Worm (Caenorhabditis elegans) whole organism, early embryonic: Measurements from ENCODE around the gene ceh-10.

Source experiments
- B0310.2 ChIP-seq: sonication (generic microtip); optimal IDR thresholded peaks from 2 replicates; lab custom pipeline; 2016; ENCODE audit warnings: mild to moderate bottlenecking, missing genetic modification characterization, missing compliant biosample characterization
- F13C5.2 ChIP-seq: sonication (generic microtip); optimal IDR thresholded peaks from 2 replicates; lab custom pipeline; 2017; ENCODE audit warnings: mild to moderate bottlenecking, missing genetic modification characterization, inconsistent platforms, missing compliant biosample characterization
- aly-1 ChIP-seq: sonication (generic microtip); optimal IDR thresholded peaks from 2 replicates; lab custom pipeline; 2016; ENCODE audit warnings: missing genetic modification characterization, missing compliant biosample characterization
- ama-1 ChIP-seq: fragments of 150-350 bp; optimal IDR thresholded peaks from 2 replicates; lab custom pipeline; 2014
- ceh-13 ChIP-seq: fragments of 200-800 bp; sonication (Bioruptor generic); optimal IDR thresholded peaks from 2 replicates; lab custom pipeline; 2018; ENCODE audit warnings: mild to moderate bottlenecking, missing genetic modification characterization, missing compliant biosample characterization
- ceh-36 ChIP-seq: sonication (generic microtip); optimal IDR thresholded peaks from 2 replicates; lab custom pipeline; 2016; ENCODE audit warnings: missing genetic modification characterization, inconsistent platforms, missing compliant biosample characterization
- ets-7 ChIP-seq: sonication (generic microtip); optimal IDR thresholded peaks from 2 replicates; lab custom pipeline; 2016; ENCODE audit warnings: missing genotype, missing genetic modification characterization, missing compliant biosample characterization
- flt-1 ChIP-seq: fragments of 200-800 bp; sonication (Bioruptor generic); IDR thresholded peaks from 2 replicates; pipeline ENCODE4 v1.3.6; 2022; ENCODE audit warnings: missing genetic modification characterization, missing compliant biosample characterization
- hmbx-1 ChIP-seq: sonication (generic microtip); optimal IDR thresholded peaks from 2 replicates; lab custom pipeline; 2016; ENCODE audit warnings: mild to moderate bottlenecking, missing genetic modification characterization, missing compliant biosample characterization
- hmg-4 ChIP-seq: fragments of 200-800 bp; sonication (Bioruptor generic); optimal IDR thresholded peaks from 2 replicates; lab custom pipeline; 2018; ENCODE audit warnings: mild to moderate bottlenecking, missing genetic modification characterization, missing compliant biosample characterization
- hnd-1 ChIP-seq: sonication (generic microtip); optimal IDR thresholded peaks from 2 replicates; lab custom pipeline; 2016; ENCODE audit warnings: missing genetic modification characterization, missing compliant biosample characterization
- pes-1 ChIP-seq: fragments of 200-800 bp; sonication (Bioruptor generic); IDR thresholded peaks from 2 replicates; pipeline ENCODE4 v1.3.6; 2022; ENCODE audit warnings: missing genetic modification reagents, missing genetic modification characterization, missing compliant biosample characterization
- scrt-1 ChIP-seq: fragments of 200-800 bp; sonication (Bioruptor generic); IDR thresholded peaks from 2 replicates; pipeline ENCODE4 v1.3.6; 2022; ENCODE audit warnings: missing genetic modification characterization, missing compliant biosample characterization
- sea-1 ChIP-seq: fragments of 200-800 bp; sonication (Bioruptor generic); conservative IDR thresholded peaks from 2 replicates; pipeline ENCODE4 v1.3.6; 2022; ENCODE audit warnings: missing genetic modification characterization, missing compliant biosample characterization
- tbx-11 ChIP-seq: fragments of 200-800 bp; sonication (Bioruptor generic); IDR thresholded peaks from 2 replicates; pipeline ENCODE4 v1.3.6; 2022; ENCODE audit warnings: missing genetic modification characterization, missing compliant biosample characterization
- tbx-37 ChIP-seq: fragments of 200-800 bp; sonication (Bioruptor generic); conservative IDR thresholded peaks from 2 replicates; pipeline ENCODE4 v1.3.6; 2022; ENCODE audit warnings: missing genetic modification reagents, missing genetic modification characterization, missing compliant biosample characterization
- tra-4 ChIP-seq: sonication (generic microtip); optimal IDR thresholded peaks from 2 replicates; lab custom pipeline; 2017; ENCODE audit warnings: missing genetic modification characterization, missing compliant biosample characterization

Gene ceh-10

ce11 chrIII:5814799-5815198 is 16.0 kb downstream of the ceh-10 start, which contains the start of gene R12B2.7:
TSS of gene R12B2.7 (plus strand) at chrIII:5815045.
- no peak for TF ChIP-seq B0310.2 (tag; lab: Kevin White, UChicago)
- no peak for TF ChIP-seq scrt-1 (GFP tag; lab: Robert Waterston, UW)
- TF ChIP-seq F13C5.2 (tag; lab: Kevin White, UChicago): no peak
- no peak for TF ChIP-seq tbx-37
- no peak for TF ChIP-seq ama-1
- no peak for TF ChIP-seq sea-1 (GFP tag; lab: Robert Waterston, UW)
- TF ChIP-seq ceh-13 (GFP tag; lab: Kevin White, UChicago): no peak
- no peak for TF ChIP-seq hmg-4 (GFP tag; lab: Kevin White, UChicago)
- TF ChIP-seq pes-1 (GFP tag; lab: Robert Waterston, UW): no peak
- no peak for TF ChIP-seq hmbx-1
- no peak for TF ChIP-seq ets-7 (tag; lab: Kevin White, UChicago)
- TF ChIP-seq flt-1 (GFP tag; lab: Robert Waterston, UW): no peak
- TF ChIP-seq tra-4: no peak
- TF ChIP-seq hnd-1 (tag; lab: Kevin White, UChicago): no peak
- TF ChIP-seq aly-1: no peak
- TF ChIP-seq tbx-11 (GFP tag; lab: Robert Waterston, UW): no peak

- no peak for TF ChIP-seq ceh-36 (tag; lab: Kevin White, UChicago)
- TF ChIP-seq hmg-4 (GFP tag; lab: Kevin White, UChicago): no peak
- no peak for TF ChIP-seq hnd-1 (tag; lab: Kevin White, UChicago)
- TF ChIP-seq pes-1 (GFP tag; lab: Robert Waterston, UW): no peak
- TF ChIP-seq B0310.2 (tag; lab: Kevin White, UChicago): no peak
- TF ChIP-seq ceh-13 (GFP tag; lab: Kevin White, UChicago): no peak
- no peak for TF ChIP-seq aly-1
- no peak for TF ChIP-seq ama-1
- TF ChIP-seq flt-1 (GFP tag; lab: Robert Waterston, UW): no peak
- no peak for TF ChIP-seq F13C5.2 (tag; lab: Kevin White, UChicago)
- no peak for TF ChIP-seq scrt-1 (GFP tag; lab: Robert Waterston, UW)
- no peak for TF ChIP-seq tbx-37
- TF ChIP-seq hmbx-1: no peak
Observed at ce11 chrIII:5815932-5816331, 17.1 kb downstream of the ceh-10 start, which contains the start of gene sma-4. TSS of gene sma-4 (plus strand) at chrIII:5816232.

ce11 chrIII:5822816-5823215 is 24.0 kb downstream of the ceh-10 start:
- TF ChIP-seq F13C5.2 (tag; lab: Kevin White, UChicago) (no peak), aly-1 (no peak)

- TF ChIP-seq sea-1 (GFP tag; lab: Robert Waterston, UW): no peak
- no peak for TF ChIP-seq tra-4
- TF ChIP-seq tbx-11 (GFP tag; lab: Robert Waterston, UW): no peak
- TF ChIP-seq scrt-1 (GFP tag; lab: Robert Waterston, UW): no peak
- TF ChIP-seq hmg-4 (GFP tag; lab: Kevin White, UChicago): no peak
- TF ChIP-seq aly-1: no peak
- no peak for TF ChIP-seq ets-7 (tag; lab: Kevin White, UChicago)
- no peak for TF ChIP-seq ceh-36 (tag; lab: Kevin White, UChicago)
- no peak for TF ChIP-seq B0310.2 (tag; lab: Kevin White, UChicago)
- no peak for TF ChIP-seq hnd-1 (tag; lab: Kevin White, UChicago)
- no peak for TF ChIP-seq flt-1 (GFP tag; lab: Robert Waterston, UW)
- TF ChIP-seq F13C5.2 (tag; lab: Kevin White, UChicago): no peak
Observed at ce11 chrIII:5823617-5824016, 24.8 kb downstream of the ceh-10 start, which contains the start of gene R12B2.8. TSS of gene R12B2.8 (plus strand) at chrIII:5823917.

- TF ChIP-seq tbx-37 (no peak), F13C5.2 (tag; lab: Kevin White, UChicago) (no peak), tbx-11 (GFP tag; lab: Robert Waterston, UW) (no peak), hnd-1 (tag; lab: Kevin White, UChicago) (no peak), hmg-4 (GFP tag; lab: Kevin White, UChicago) (no peak), scrt-1 (GFP tag; lab: Robert Waterston, UW) (no peak), pes-1 (GFP tag; lab: Robert Waterston, UW) (no peak), ceh-36 (tag; lab: Kevin White, UChicago) (no peak)
Observed at ce11 chrIII:5824450-5824972, 25.7 kb downstream of the ceh-10 start.

- TF ChIP-seq ets-7 (tag; lab: Kevin White, UChicago) (no peak), ceh-13 (GFP tag; lab: Kevin White, UChicago) (no peak), tra-4 (no peak), F13C5.2 (tag; lab: Kevin White, UChicago) (no peak), flt-1 (GFP tag; lab: Robert Waterston, UW) (no peak), hmg-4 (GFP tag; lab: Kevin White, UChicago) (no peak)
Observed at ce11 chrIII:5826895-5827437, 28.1 kb downstream of the ceh-10 start.

ce11 chrIII:5828065-5828464 is 29.2 kb downstream of the ceh-10 start:
- TF ChIP-seq tbx-11 (GFP tag; lab: Robert Waterston, UW): no peak
- TF ChIP-seq flt-1 (GFP tag; lab: Robert Waterston, UW): no peak
- TF ChIP-seq hnd-1 (tag; lab: Kevin White, UChicago): no peak
- TF ChIP-seq sea-1 (GFP tag; lab: Robert Waterston, UW): no peak
- no peak for TF ChIP-seq ceh-13 (GFP tag; lab: Kevin White, UChicago)
- no peak for TF ChIP-seq aly-1
- no peak for TF ChIP-seq scrt-1 (GFP tag; lab: Robert Waterston, UW)
- TF ChIP-seq hmbx-1: no peak
- TF ChIP-seq ceh-36 (tag; lab: Kevin White, UChicago): no peak
- no peak for TF ChIP-seq F13C5.2 (tag; lab: Kevin White, UChicago)
- TF ChIP-seq hmg-4 (GFP tag; lab: Kevin White, UChicago): no peak
- no peak for TF ChIP-seq pes-1 (GFP tag; lab: Robert Waterston, UW)
- TF ChIP-seq B0310.2 (tag; lab: Kevin White, UChicago): no peak
- TF ChIP-seq tbx-37: no peak
